Worm (Caenorhabditis elegans) whole organism, midembryonic: ENCODE results near the gene W01C9.2.

Source experiments
- T22C8.4 ChIP-seq: fragments of 200-800 bp; sonication (Bioruptor generic); IDR thresholded peaks from 2 replicates; pipeline ENCODE4 v1.3.6; 2022; ENCODE audit warnings: missing genetic modification characterization, missing compliant biosample characterization
- cog-1 ChIP-seq: sonication (generic microtip); optimal IDR thresholded peaks from 2 replicates; lab custom pipeline; 2016; ENCODE audit warnings: missing genetic modification characterization, missing compliant biosample characterization
- flt-1 ChIP-seq: fragments of 200-800 bp; sonication (Bioruptor generic); IDR thresholded peaks from 2 replicates; pipeline ENCODE4 v1.3.6; 2022; ENCODE audit warnings: missing genetic modification characterization, missing compliant biosample characterization
- klf-2 ChIP-seq: fragments of 200-800 bp; sonication (Bioruptor generic); conservative IDR thresholded peaks from 2 replicates; pipeline ENCODE4 v1.3.6; 2022; ENCODE audit warnings: missing genetic modification reagents, missing genetic modification characterization, missing compliant biosample characterization
- med-1 ChIP-seq: sonication (generic microtip); optimal IDR thresholded peaks from 2 replicates; lab custom pipeline; 2017; ENCODE audit warnings: missing genetic modification characterization, mild to moderate bottlenecking, missing compliant biosample characterization, antibody characterized with exemption, missing genetic modification reagents; ENCODE audit not compliant: insufficient read depth
- ref-1 ChIP-seq: fragments of 200-800 bp; sonication (Bioruptor generic); conservative IDR thresholded peaks from 2 replicates; pipeline ENCODE4 v1.3.6; 2022; ENCODE audit warnings: missing genetic modification reagents, missing genetic modification characterization, missing compliant biosample characterization
- tab-1 ChIP-seq: fragments of 200-800 bp; sonication (Bioruptor generic); IDR thresholded peaks from 2 replicates; pipeline ENCODE4 v1.3.6; 2022; ENCODE audit warnings: missing genetic modification characterization, missing compliant biosample characterization

ce11 chrII:8518210-8518609 lies 17.9 kb upstream of the W01C9.2 start, which contains the start of gene T13H5.8:
- no peak for TF ChIP-seq T22C8.4
- TF ChIP-seq klf-2, result no peak
- TF ChIP-seq ref-1 (GFP tag; lab: Robert Waterston, UW), result no peak
- no peak for TF ChIP-seq tab-1
- TF ChIP-seq cog-1 (tag; lab: Kevin White, UChicago), result no peak
- TF ChIP-seq med-1 (GFP tag; lab: Kevin White, UChicago), result no peak
- TF ChIP-seq flt-1 (GFP tag; lab: Robert Waterston, UW), result no peak
